Worm (Caenorhabditis elegans) whole organism, L1 larva: ENCODE measurements around the gene F59B1.2.

Source experiments
- aha-1 ChIP-seq: fragments of 150-350 bp; optimal IDR thresholded peaks from 2 replicates; lab custom pipeline; 2014; ENCODE audit warnings: missing biosample characterization, missing genetic modification characterization
- alr-1 ChIP-seq: fragments of 200-800 bp; sonication (Bioruptor generic); optimal IDR thresholded peaks from 2 replicates; lab custom pipeline; 2018; ENCODE audit warnings: borderline replicate concordance, mild to moderate bottlenecking, missing genetic modification characterization, missing compliant biosample characterization
- aly-2 ChIP-seq: fragments of 150-350 bp; optimal IDR thresholded peaks from 2 replicates; lab custom pipeline; 2014; ENCODE audit warnings: missing biosample characterization, missing genetic modification characterization
- blmp-1 ChIP-seq: fragments of 150-350 bp; optimal IDR thresholded peaks from 2 replicates; lab custom pipeline; 2014; ENCODE audit warnings: missing biosample characterization, missing genetic modification characterization
- ceh-63 ChIP-seq: fragments of 200-800 bp; sonication (Bioruptor generic); optimal IDR thresholded peaks from 2 replicates; lab custom pipeline; 2018; ENCODE audit warnings: mild to moderate bottlenecking, missing genetic modification characterization, missing compliant biosample characterization
- ceh-8 ChIP-seq: fragments of 200-800 bp; sonication (Bioruptor generic); optimal IDR thresholded peaks from 2 replicates; lab custom pipeline; 2018; ENCODE audit warnings: mild to moderate bottlenecking, missing genetic modification characterization, moderate library complexity, missing compliant biosample characterization
- ceh-82 ChIP-seq, 3 experiments: fragments of 150-350 bp in 1 of 3; sonication (generic microtip) in 2 of 3; optimal IDR thresholded peaks; 2 replicates each; lab custom pipeline; 2014 to 2017; ENCODE audit warnings: missing biosample characterization in 3 of 3, missing genetic modification characterization in 3 of 3
- dpl-1 ChIP-seq, 3 experiments: fragments of 150-350 bp in 2 of 3; sonication (generic microtip) in 1 of 3; optimal IDR thresholded peaks; 2 replicates each; lab custom pipeline; 2014 to 2017; ENCODE audit warnings: missing biosample characterization in 3 of 3, missing genetic modification characterization in 3 of 3, missing genetic modification reagents in 3 of 3
- dsc-1 ChIP-seq: sonication (generic microtip); optimal IDR thresholded peaks from 2 replicates; lab custom pipeline; 2016; ENCODE audit warnings: mild to moderate bottlenecking, missing genetic modification characterization, missing compliant biosample characterization
- efl-1 ChIP-seq, 4 experiments: fragments of 150-350 bp; optimal IDR thresholded peaks in 3 of 4; peaks in 1 of 4; 1 replicate in 1 of 4; 2 replicates in 3 of 4; lab custom pipeline; 2014; ENCODE audit warnings: missing biosample characterization in 2 of 4, missing genetic modification characterization in 2 of 4, missing genetic modification reagents in 2 of 4
- efl-3 ChIP-seq: fragments of 200-800 bp; sonication (Bioruptor generic); optimal IDR thresholded peaks from 2 replicates; lab custom pipeline; 2018; ENCODE audit warnings: mild to moderate bottlenecking, missing genetic modification characterization, missing compliant biosample characterization
- egl-27 ChIP-seq, 2 experiments: fragments of 150-350 bp in 1 of 2; sonication (generic microtip); optimal IDR thresholded peaks; 3 replicates each; lab custom pipeline; 2017 to 2018; ENCODE audit warnings: missing biosample characterization in 2 of 2, missing genetic modification characterization in 2 of 2, missing genetic modification reagents in 2 of 2
- elt-2 ChIP-seq: sonication (generic microtip); optimal IDR thresholded peaks from 2 replicates; lab custom pipeline; 2016; ENCODE audit warnings: missing genetic modification characterization, mild to moderate bottlenecking, inconsistent platforms, missing compliant biosample characterization, missing genetic modification reagents
- fkh-8 ChIP-seq: sonication (generic microtip); optimal IDR thresholded peaks from 2 replicates; lab custom pipeline; 2016; ENCODE audit warnings: mild to moderate bottlenecking, missing genetic modification characterization, missing compliant biosample characterization
- fos-1 ChIP-seq: fragments of 150-350 bp; optimal IDR thresholded peaks from 2 replicates; lab custom pipeline; 2014; ENCODE audit warnings: missing biosample characterization, missing genetic modification characterization
- grh-1 ChIP-seq: fragments of 200-800 bp; sonication (Bioruptor generic); IDR thresholded peaks from 2 replicates; pipeline ENCODE4 v1.3.6; 2022; ENCODE audit warnings: missing genetic modification reagents, missing genetic modification characterization, missing compliant biosample characterization
- hlh-4 ChIP-seq: sonication (generic microtip); optimal IDR thresholded peaks from 2 replicates; lab custom pipeline; 2016; ENCODE audit warnings: mild to moderate bottlenecking, missing genetic modification characterization, missing compliant biosample characterization
- hpl-2 ChIP-seq: fragments of 150-350 bp; optimal IDR thresholded peaks from 2 replicates; lab custom pipeline; 2014; ENCODE audit warnings: missing biosample characterization, missing genetic modification reagents, missing genetic modification characterization
- irx-1 ChIP-seq: sonication (generic microtip); optimal IDR thresholded peaks from 2 replicates; lab custom pipeline; 2016; ENCODE audit warnings: missing genetic modification characterization, missing compliant biosample characterization
- jun-1 ChIP-seq: fragments of 150-350 bp; optimal IDR thresholded peaks from 2 replicates; lab custom pipeline; 2014; ENCODE audit warnings: missing biosample characterization, missing genetic modification reagents, missing genetic modification characterization
- lin-14 ChIP-seq: fragments of 200-800 bp; sonication (Bioruptor generic); optimal IDR thresholded peaks from 2 replicates; lab custom pipeline; 2018; ENCODE audit warnings: mild to moderate bottlenecking, missing genetic modification characterization, moderate library complexity, missing compliant biosample characterization
- lin-35 ChIP-seq, 2 experiments: fragments of 150-350 bp; optimal IDR thresholded peaks; 2 replicates each; lab custom pipeline; 2014; ENCODE audit warnings: missing biosample characterization in 2 of 2, missing genetic modification characterization in 2 of 2, missing genetic modification reagents in 2 of 2
- lin-39 ChIP-seq: fragments of 150-350 bp; optimal IDR thresholded peaks from 2 replicates; lab custom pipeline; 2014; ENCODE audit warnings: missing biosample characterization, missing genetic modification reagents, missing genetic modification characterization
- lsy-2 ChIP-seq, 2 experiments: fragments of 150-350 bp; optimal IDR thresholded peaks; 2 replicates each; lab custom pipeline; 2014; ENCODE audit warnings: missing biosample characterization in 2 of 2, missing genetic modification characterization in 2 of 2
- mdl-1 ChIP-seq, 2 experiments: fragments of 150-350 bp; optimal IDR thresholded peaks; 2 replicates each; lab custom pipeline; 2014 to 2017; ENCODE audit warnings: missing biosample characterization in 2 of 2, missing genetic modification characterization in 2 of 2, inconsistent platforms in 1 of 2
- nhr-19 ChIP-seq: fragments of 200-800 bp; sonication (Bioruptor generic); conservative IDR thresholded peaks from 2 replicates; pipeline ENCODE4 v1.3.6; 2022; ENCODE audit warnings: missing genetic modification characterization, missing compliant biosample characterization
- nhr-20 ChIP-seq: sonication (generic microtip); optimal IDR thresholded peaks from 2 replicates; lab custom pipeline; 2016; ENCODE audit warnings: mild to moderate bottlenecking, missing genetic modification characterization, missing compliant biosample characterization
- nhr-237 ChIP-seq: fragments of 150-350 bp; optimal IDR thresholded peaks from 2 replicates; lab custom pipeline; 2014; ENCODE audit warnings: missing biosample characterization, missing genetic modification characterization
- nhr-71 ChIP-seq: sonication (generic microtip); optimal IDR thresholded peaks from 2 replicates; lab custom pipeline; 2016; ENCODE audit warnings: mild to moderate bottlenecking, missing genetic modification characterization, moderate library complexity, missing compliant biosample characterization
- nhr-76 ChIP-seq: sonication (generic microtip); optimal IDR thresholded peaks from 2 replicates; lab custom pipeline; 2017; ENCODE audit warnings: missing biosample characterization, missing genetic modification characterization
- nhr-77 ChIP-seq: fragments of 150-350 bp; optimal IDR thresholded peaks from 2 replicates; lab custom pipeline; 2014; ENCODE audit warnings: missing biosample characterization, missing genetic modification characterization
- nhr-85 ChIP-seq: sonication (generic microtip); peaks from one replicate; lab custom pipeline; 2016; ENCODE audit warnings: missing genetic modification characterization, inconsistent platforms, missing compliant biosample characterization
- nhr-90 ChIP-seq: sonication (generic microtip); optimal IDR thresholded peaks from 2 replicates; lab custom pipeline; 2016; ENCODE audit warnings: mild to moderate bottlenecking, missing genetic modification characterization, missing compliant biosample characterization; ENCODE audit not compliant: poor library complexity
- pag-3 ChIP-seq: sonication (generic microtip); optimal IDR thresholded peaks from 2 replicates; lab custom pipeline; 2017; ENCODE audit warnings: missing genetic modification characterization, mild to moderate bottlenecking, missing compliant biosample characterization, antibody characterized with exemption, borderline replicate concordance; ENCODE audit not compliant: insufficient read depth
- pax-3 ChIP-seq: fragments of 200-800 bp; sonication (Bioruptor generic); optimal IDR thresholded peaks from 2 replicates; lab custom pipeline; 2018; ENCODE audit warnings: mild to moderate bottlenecking, missing genetic modification characterization, moderate library complexity, missing compliant biosample characterization
- skn-1 ChIP-seq: fragments of 150-350 bp; optimal IDR thresholded peaks from 2 replicates; lab custom pipeline; 2014; ENCODE audit warnings: missing biosample characterization, missing genetic modification characterization
- snu-23 ChIP-seq: sonication (generic microtip); optimal IDR thresholded peaks from 2 replicates; lab custom pipeline; 2016; ENCODE audit warnings: missing genetic modification characterization, missing compliant biosample characterization
- sox-4 ChIP-seq: sonication (generic microtip); optimal IDR thresholded peaks from 2 replicates; lab custom pipeline; 2016; ENCODE audit warnings: missing genetic modification characterization, missing compliant biosample characterization
- sptf-1 ChIP-seq: fragments of 150-350 bp; optimal IDR thresholded peaks from 2 replicates; lab custom pipeline; 2014; ENCODE audit warnings: missing biosample characterization, missing genetic modification characterization
- swsn-7 ChIP-seq: sonication (generic microtip); optimal IDR thresholded peaks from 2 replicates; lab custom pipeline; 2016; ENCODE audit warnings: missing genetic modification characterization, missing compliant biosample characterization
- tbx-2 ChIP-seq: sonication (generic microtip); optimal IDR thresholded peaks from 2 replicates; lab custom pipeline; 2016; ENCODE audit warnings: missing genetic modification characterization, missing compliant biosample characterization
- tlp-1 ChIP-seq: fragments of 150-350 bp; optimal IDR thresholded peaks from 2 replicates; lab custom pipeline; 2014; ENCODE audit warnings: missing biosample characterization, missing genetic modification characterization
- unc-86 ChIP-seq: sonication (generic microtip); optimal IDR thresholded peaks from 2 replicates; lab custom pipeline; 2016; ENCODE audit warnings: missing genetic modification characterization, missing compliant biosample characterization
- unc-98 ChIP-seq: fragments of 200-800 bp; sonication (Bioruptor generic); IDR thresholded peaks from 2 replicates; pipeline ENCODE4 v1.3.6; 2022; ENCODE audit warnings: missing genetic modification characterization, missing compliant biosample characterization
- xbp-1 ChIP-seq: sonication (generic microtip); optimal IDR thresholded peaks from 2 replicates; lab custom pipeline; 2016; ENCODE audit warnings: missing genetic modification characterization, missing compliant biosample characterization
- zag-1 ChIP-seq: fragments of 150-350 bp; optimal IDR thresholded peaks from 2 replicates; lab custom pipeline; 2014; ENCODE audit warnings: missing biosample characterization, missing genetic modification characterization
- ztf-4 ChIP-seq: fragments of 150-350 bp; optimal IDR thresholded peaks from 2 replicates; lab custom pipeline; 2014; ENCODE audit warnings: missing biosample characterization, missing genetic modification characterization

Gene F59B1.2

DNA sequence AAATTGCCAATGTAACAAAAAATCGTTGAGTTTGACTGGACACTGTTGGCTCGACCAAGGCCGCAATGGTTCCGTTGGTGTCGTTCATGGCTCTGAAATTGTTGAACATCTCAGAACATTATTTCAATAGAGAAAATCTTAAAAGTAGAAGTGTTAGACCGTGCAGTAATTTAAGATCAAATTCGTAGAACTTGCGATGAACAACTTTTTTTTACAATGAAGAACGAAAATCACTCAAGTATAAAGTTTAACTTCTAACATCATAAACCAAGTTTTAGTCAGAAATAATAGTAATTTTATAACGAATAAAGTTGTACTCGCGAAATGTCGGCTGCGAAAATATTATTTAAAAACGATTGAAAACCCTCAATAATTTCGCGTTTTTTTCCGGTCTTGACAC, 3.9 kb downstream of the F59B1.2 start, which contains the start of gene srx-41:
srx-41 (minus strand) TSS at position 101 of the 400 bp plus-strand sequence.
- no peak for TF ChIP-seq zag-1 (tag; lab: Kevin White, UChicago)
- no peak for TF ChIP-seq blmp-1
- TF ChIP-seq alr-1, result no peak
- TF ChIP-seq grh-1 (GFP tag; lab: Robert Waterston, UW), result no peak
- no peak for TF ChIP-seq aly-2 (tag; lab: Kevin White, UChicago)
- no peak for TF ChIP-seq tbx-2 (tag; lab: Kevin White, UChicago)
- no peak for TF ChIP-seq ztf-4 (tag; lab: Kevin White, UChicago)

DNA sequence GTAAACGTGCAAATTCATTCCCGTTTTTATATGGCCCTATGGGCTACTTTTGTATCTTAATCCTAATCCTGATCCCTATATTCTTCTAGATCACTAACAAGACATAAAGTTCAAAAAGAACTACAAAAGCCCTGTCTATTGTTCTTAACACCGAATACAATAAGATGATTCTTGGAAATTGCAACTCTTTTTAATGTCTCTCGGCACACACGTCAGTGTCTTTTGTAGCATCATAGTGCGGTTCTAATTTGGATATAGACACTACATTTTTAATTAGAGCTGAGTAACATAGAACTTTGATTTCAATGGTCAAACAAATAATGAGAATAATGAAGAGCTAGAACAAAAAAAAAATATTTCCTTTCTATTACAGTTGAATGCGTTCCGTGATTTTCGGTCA, 6.7 kb downstream of the F59B1.2 start:
- TF ChIP-seq aha-1 (tag; lab: Kevin White, UChicago), result no peak
- TF ChIP-seq tlp-1 (tag; lab: Kevin White, UChicago), result no peak
- no peak for TF ChIP-seq aly-2 (tag; lab: Kevin White, UChicago)
- TF ChIP-seq dsc-1 (tag; lab: Kevin White, UChicago), result peak; percentile 91
- no peak for TF ChIP-seq ztf-4 (tag; lab: Kevin White, UChicago)
- TF ChIP-seq fos-1, result no peak
- TF ChIP-seq nhr-71, result peak; percentile 1
- peak; percentile 37 for TF ChIP-seq sox-4 (tag; lab: Kevin White, UChicago)
- TF ChIP-seq pax-3 (tag; lab: Kevin White, UChicago), result peak; percentile 44
- peak; percentile 55 for TF ChIP-seq fkh-8
- no peak for TF ChIP-seq unc-98 (GFP tag; lab: Robert Waterston, UW)

DNA sequence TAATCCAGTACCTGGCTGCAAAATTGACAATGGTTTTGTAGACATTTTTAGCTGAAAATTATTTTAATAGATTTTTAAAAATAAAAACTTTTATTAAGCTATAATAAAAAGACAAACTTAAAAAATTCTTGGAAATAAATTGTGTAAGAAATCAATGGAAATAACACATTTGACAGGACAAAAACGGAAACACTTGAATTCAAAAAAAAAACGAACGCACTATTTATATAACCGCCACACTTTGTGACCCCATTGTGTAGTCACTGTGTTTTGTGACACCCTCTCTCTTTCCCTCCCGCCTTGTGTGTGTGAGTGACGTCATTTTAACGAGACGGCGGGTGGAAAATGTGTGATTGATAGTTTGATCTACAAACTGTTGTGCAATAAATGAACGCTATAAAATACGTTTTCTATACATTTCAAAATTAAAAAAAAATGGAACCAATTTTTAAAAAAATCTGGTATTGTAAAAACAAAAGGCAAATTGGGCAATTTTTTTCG, 11.1 kb downstream of the F59B1.2 start, which contains the start of gene F59B1.8:
F59B1.8 (minus strand) TSS at position 51 of the 501 bp plus-strand sequence.
- peak; percentile 53 for TF ChIP-seq nhr-19 (GFP tag; lab: Robert Waterston, UW)
- no peak for TF ChIP-seq sptf-1 (tag; lab: Kevin White, UChicago)
- peak; percentile 15 for TF ChIP-seq skn-1 (tag; lab: Kevin White, UChicago)
- TF ChIP-seq nhr-71, result peak; percentile 69
- TF ChIP-seq efl-1 (optimal IDR thresholded peaks at IDR 0.05; lab: Kevin White, UChicago), result peak in 1 of 2 experiments; percentile 14
- peak; percentile 0 to 74 for TF ChIP-seq efl-1 (GFP tag; optimal IDR thresholded peaks at IDR 0.05 in 1 of 2; lab: Kevin White, UChicago)
- TF ChIP-seq lin-35 (GFP tag; optimal IDR thresholded peaks at IDR 0.05; lab: Kevin White, UChicago), result peak in 1 of 2 experiments; percentile 71
- peak; percentile 44 for TF ChIP-seq nhr-237 (tag; lab: Kevin White, UChicago)
- TF ChIP-seq lin-14, result peak; percentile 78
- TF ChIP-seq xbp-1 (tag; lab: Kevin White, UChicago), result peak; percentile 12
- peak; percentile 82 for TF ChIP-seq nhr-85 (tag; lab: Kevin White, UChicago)
- no peak for TF ChIP-seq efl-3 (GFP tag; lab: Kevin White, UChicago)
- no peak for TF ChIP-seq irx-1 (tag; lab: Kevin White, UChicago)
- TF ChIP-seq nhr-76 (tag; lab: Kevin White, UChicago), result no peak
- TF ChIP-seq snu-23, result peak; percentile 55
- TF ChIP-seq pag-3 (tag; lab: Kevin White, UChicago), result no peak
- TF ChIP-seq nhr-77 (tag; lab: Kevin White, UChicago), result peak; percentile 20
- peak in 1 of 2 experiments; percentile 3 for TF ChIP-seq egl-27 (tag; optimal IDR thresholded peaks at IDR 0.05; lab: Kevin White, UChicago)
- peak; percentile 86 for TF ChIP-seq nhr-20 (tag; lab: Kevin White, UChicago)
- peak in 1 of 2 experiments; percentile 15 for TF ChIP-seq lsy-2 (tag; optimal IDR thresholded peaks at IDR 0.05; lab: Kevin White, UChicago)
- TF ChIP-seq jun-1 (tag; lab: Kevin White, UChicago), result peak; percentile 18
- peak in 1 of 2 experiments; percentile 29 for TF ChIP-seq mdl-1 (tag; optimal IDR thresholded peaks at IDR 0.05; lab: Kevin White, UChicago)
- TF ChIP-seq elt-2 (tag; lab: Kevin White, UChicago), result peak; percentile 72
- TF ChIP-seq ceh-63, result no peak
- peak; percentile 27 for TF ChIP-seq swsn-7 (tag; lab: Kevin White, UChicago)
- no peak for TF ChIP-seq ceh-8 (GFP tag; lab: Kevin White, UChicago)
- TF ChIP-seq ceh-82 (tag; optimal IDR thresholded peaks at IDR 0.05; lab: Kevin White, UChicago), result peak in 2 of 3 experiments; percentile 7 to 36
- no peak for TF ChIP-seq hlh-4 (tag; lab: Kevin White, UChicago)
- TF ChIP-seq lin-39 (tag; lab: Kevin White, UChicago), result no peak
- TF ChIP-seq unc-86, result no peak
- peak; percentile 24 for TF ChIP-seq blmp-1
- TF ChIP-seq nhr-90 (tag; lab: Kevin White, UChicago), result peak; percentile 53
- TF ChIP-seq hpl-2, result no peak
- peak in 2 of 3 experiments; percentile 17 to 22 for TF ChIP-seq dpl-1 (GFP tag; optimal IDR thresholded peaks at IDR 0.05; lab: Kevin White, UChicago)
